Fruit fly (Drosophila melanogaster) whole organism, wandering third instar larva: ENCODE measurements around the gene CG9682.

Experiments used
- Abd-B ChIP-seq: fragments of >200 bp; optimal IDR thresholded peaks from 2 replicates; lab custom pipeline; 2017; ENCODE audit warnings: missing biosample characterization, missing genetic modification characterization
- CG32264 ChIP-seq: fragments of 200-800 bp; sonication (Bioruptor generic); optimal IDR thresholded peaks from 2 replicates; lab custom pipeline; 2016; ENCODE audit warnings: missing biosample characterization, missing genetic modification characterization
- CG9705 ChIP-seq: fragments of 200-800 bp; sonication (Bioruptor generic); optimal IDR thresholded peaks from 2 replicates; lab custom pipeline; 2018; ENCODE audit warnings: missing biosample characterization, mild to moderate bottlenecking, missing genetic modification characterization
- CrebA ChIP-seq: fragments of 200-800 bp; sonication (Bioruptor generic); optimal IDR thresholded peaks from 2 replicates; lab custom pipeline; 2016; ENCODE audit warnings: missing biosample characterization, mild to moderate bottlenecking, missing genetic modification characterization, borderline replicate concordance
- Dfd ChIP-seq: fragments of >200 bp; optimal IDR thresholded peaks from 2 replicates; lab custom pipeline; 2017; ENCODE audit warnings: missing biosample characterization, missing genetic modification characterization
- Dif ChIP-seq: fragments of 200-275, 200-300 bp; sonication (Bioruptor generic); optimal IDR thresholded peaks from 2 replicates; lab custom pipeline; 2018; ENCODE audit warnings: missing biosample characterization, missing genetic modification characterization; ENCODE audit not compliant: partially characterized antibody
- GATAd ChIP-seq: sonication (Bioruptor generic); optimal IDR thresholded peaks from 2 replicates; lab custom pipeline; 2016; ENCODE audit warnings: missing biosample characterization, missing genetic modification characterization
- HLH106 ChIP-seq: fragments of 200-800 bp; optimal IDR thresholded peaks from 3 replicates; lab custom pipeline; 2019; ENCODE audit warnings: missing biosample characterization, mild to moderate bottlenecking, missing genetic modification characterization, moderate library complexity
- Hnf4 ChIP-seq: fragments of 200-800 bp; sonication (Bioruptor generic); optimal IDR thresholded peaks from 2 replicates; lab custom pipeline; 2016; ENCODE audit warnings: missing biosample characterization, mild to moderate bottlenecking, missing genetic modification characterization
- Hr78 ChIP-seq: fragments of >200 bp; optimal IDR thresholded peaks from 2 replicates; lab custom pipeline; 2017; ENCODE audit warnings: missing biosample characterization, missing genetic modification characterization
- Hr83 ChIP-seq: fragments of 200-300 bp; sonication (Bioruptor generic); optimal IDR thresholded peaks from 2 replicates; lab custom pipeline; 2016; ENCODE audit warnings: missing biosample characterization, mild to moderate bottlenecking, missing genetic modification characterization, moderate library complexity; ENCODE audit not compliant: poor library complexity, severe bottlenecking
- Jra ChIP-seq: sonication (Bioruptor generic); optimal IDR thresholded peaks from 2 replicates; lab custom pipeline; 2016; ENCODE audit warnings: missing biosample characterization, missing genetic modification characterization
- Mio ChIP-seq: sonication (Bioruptor generic); optimal IDR thresholded peaks from 2 replicates; lab custom pipeline; 2016; ENCODE audit warnings: missing biosample characterization, missing genetic modification characterization
- Myc ChIP-seq: fragments of >200 bp; optimal IDR thresholded peaks from 2 replicates; lab custom pipeline; 2017
- N ChIP-seq: fragments of >200 bp; optimal IDR thresholded peaks from 2 replicates; lab custom pipeline; 2018; ENCODE audit warnings: missing biosample characterization, missing external identifiers, missing genetic modification characterization
- OdsH ChIP-seq: fragments of 200-800 bp; sonication (Bioruptor generic); optimal IDR thresholded peaks from 2 replicates; lab custom pipeline; 2016; ENCODE audit warnings: missing biosample characterization, mild to moderate bottlenecking, missing genetic modification characterization
- Rel ChIP-seq, 2 experiments: fragments of 200-800 bp; sonication (Bioruptor generic) in 1 of 2; optimal IDR thresholded peaks; 2 replicates in 1 of 2; 3 replicates in 1 of 2; lab custom pipeline; 2016 to 2019; ENCODE audit warnings: mild to moderate bottlenecking in 2 of 2, missing biosample characterization in 2 of 2, missing genetic modification characterization in 2 of 2, moderate library complexity in 1 of 2
- Sp1 ChIP-seq: fragments of 200-800 bp; sonication (Bioruptor generic); optimal IDR thresholded peaks from 3 replicates; lab custom pipeline; 2019; ENCODE audit warnings: missing biosample characterization, mild to moderate bottlenecking, missing genetic modification characterization, moderate library complexity
- Vsx2 ChIP-seq: fragments of 200-300, 225-300 bp; sonication (Bioruptor generic); optimal IDR thresholded peaks from 2 replicates; lab custom pipeline; 2018; ENCODE audit warnings: missing biosample characterization, missing genetic modification characterization; ENCODE audit not compliant: partially characterized antibody
- br ChIP-seq: fragments of 200-800 bp; sonication (Bioruptor generic); optimal IDR thresholded peaks from 2 replicates; lab custom pipeline; 2016; ENCODE audit warnings: missing biosample characterization, missing genetic modification characterization
- brk ChIP-seq: fragments of 200-800 bp; sonication (Bioruptor generic); optimal IDR thresholded peaks from 2 replicates; lab custom pipeline; 2016; ENCODE audit warnings: missing biosample characterization, mild to moderate bottlenecking, missing genetic modification characterization
- dl ChIP-seq, 2 experiments: fragments of 175-275, 200-275 bp in 1 of 2; fragments of 200-275 bp in 1 of 2; sonication (Bioruptor generic); optimal IDR thresholded peaks; lab custom pipeline; 2018; ENCODE audit warnings: mild to moderate bottlenecking in 2 of 2, missing biosample characterization in 2 of 2, missing genetic modification characterization in 2 of 2, moderate library complexity in 2 of 2; ENCODE audit not compliant: partially characterized antibody in 2 of 2, insufficient read depth in 1 of 2
- dmrt93B ChIP-seq: fragments of 200-800 bp; sonication (Bioruptor generic); optimal IDR thresholded peaks from 2 replicates; lab custom pipeline; 2018; ENCODE audit warnings: missing biosample characterization, mild to moderate bottlenecking, missing genetic modification characterization
- dsf ChIP-seq: sonication (Bioruptor generic); optimal IDR thresholded peaks from 2 replicates; lab custom pipeline; 2016; ENCODE audit warnings: missing biosample characterization, missing genetic modification characterization, borderline replicate concordance
- ey ChIP-seq: fragments of 200-800 bp; sonication (Bioruptor generic); optimal IDR thresholded peaks from 2 replicates; lab custom pipeline; 2016; ENCODE audit warnings: missing biosample characterization, missing genetic modification characterization
- foxo ChIP-seq, 2 experiments: fragments of 200-800 bp; sonication (Bioruptor generic); optimal IDR thresholded peaks; 2 replicates in 1 of 2; 3 replicates in 1 of 2; lab custom pipeline; 2016 to 2017; ENCODE audit warnings: missing biosample characterization in 2 of 2, missing genetic modification characterization in 2 of 2
- fru ChIP-seq: fragments of 200-800 bp; sonication (Bioruptor generic); optimal IDR thresholded peaks from 3 replicates; lab custom pipeline; 2016; ENCODE audit warnings: missing biosample characterization, mild to moderate bottlenecking, missing genetic modification characterization
- h ChIP-seq: fragments of 200-800 bp; sonication (Bioruptor generic); optimal IDR thresholded peaks from 3 replicates; lab custom pipeline; 2016; ENCODE audit warnings: missing biosample characterization, mild to moderate bottlenecking, missing genetic modification characterization
- jim ChIP-seq: fragments of 175-275, 200-325 bp; sonication (Bioruptor generic); optimal IDR thresholded peaks from 2 replicates; lab custom pipeline; 2016; ENCODE audit warnings: missing biosample characterization, mild to moderate bottlenecking, missing genetic modification characterization
- lola ChIP-seq: fragments of >200 bp; optimal IDR thresholded peaks from 2 replicates; lab custom pipeline; 2017; ENCODE audit warnings: missing biosample characterization, missing genetic modification characterization
- pan ChIP-seq: fragments of >200 bp; optimal IDR thresholded peaks from 2 replicates; lab custom pipeline; 2017
- psq ChIP-seq: fragments of 200-800 bp; sonication (Bioruptor generic); optimal IDR thresholded peaks from 3 replicates; lab custom pipeline; 2017; ENCODE audit warnings: missing biosample characterization, mild to moderate bottlenecking, missing genetic modification characterization, moderate library complexity
- rgr ChIP-seq: fragments of 200-800 bp; sonication (Bioruptor generic); optimal IDR thresholded peaks from 3 replicates; lab custom pipeline; 2016; ENCODE audit warnings: missing biosample characterization, mild to moderate bottlenecking, missing genetic modification characterization
- sage ChIP-seq: fragments of 200-800 bp; sonication (Bioruptor generic); optimal IDR thresholded peaks from 2 replicates; lab custom pipeline; 2016; ENCODE audit warnings: missing biosample characterization, mild to moderate bottlenecking, missing genetic modification characterization
- sv ChIP-seq: fragments of 200-800 bp; sonication (Bioruptor generic); optimal IDR thresholded peaks from 3 replicates; lab custom pipeline; 2016; ENCODE audit warnings: missing biosample characterization, missing genetic modification characterization
- tai ChIP-seq: sonication (Bioruptor generic); optimal IDR thresholded peaks from 2 replicates; lab custom pipeline; 2016; ENCODE audit warnings: missing biosample characterization, missing genetic modification characterization
- usp ChIP-seq: fragments of >200 bp; optimal IDR thresholded peaks from 2 replicates; lab custom pipeline; 2017; ENCODE audit warnings: missing biosample characterization, missing genetic modification characterization
- woc ChIP-seq: sonication (Bioruptor generic); optimal IDR thresholded peaks from 2 replicates; lab custom pipeline; 2016; ENCODE audit warnings: missing biosample characterization, mild to moderate bottlenecking, missing genetic modification characterization

The CG9682 gene

dm6 chr3R:30284989-30285670 lies 34.4 kb downstream of the CG9682 start:
- TF ChIP-seq CG9705 = no peak
- TF ChIP-seq Rel (GFP tag; optimal IDR thresholded peaks at IDR 0.05; lab: Kevin White, UChicago) = peak; percentile 20
- peak; percentile 18 for TF ChIP-seq Rel (tag; optimal IDR thresholded peaks at IDR 0.05; lab: Kevin White, UChicago)
- peak; percentile 85 for TF ChIP-seq fru (GFP tag; lab: Kevin White, UChicago)
- no peak for TF ChIP-seq N (GFP tag; lab: Kevin White, UChicago)
- peak; percentile 51 for TF ChIP-seq Dif (GFP tag; lab: Kevin White, UChicago)
- TF ChIP-seq jim = peak; percentile 69
- TF ChIP-seq tai (GFP tag; lab: Kevin White, UChicago) = peak; percentile 91
- no peak for TF ChIP-seq Myc (lab: Kevin White, UChicago)
- peak; percentile 35 for TF ChIP-seq woc
- TF ChIP-seq dmrt93B (GFP tag; lab: Kevin White, UChicago) = peak; percentile 66
- peak; percentile 49 for TF ChIP-seq dsf (GFP tag; lab: Kevin White, UChicago)
- peak; percentile 7 for TF ChIP-seq CG32264 (GFP tag; lab: Kevin White, UChicago)
- TF ChIP-seq brk (GFP tag; lab: Kevin White, UChicago) = peak; percentile 47
- peak; percentile 84 for TF ChIP-seq OdsH (GFP tag; lab: Kevin White, UChicago)
- peak; percentile 88 for TF ChIP-seq rgr (GFP tag; lab: Kevin White, UChicago)
- no peak for TF ChIP-seq Abd-B (GFP tag; lab: Kevin White, UChicago)
- peak; percentile 80 for TF ChIP-seq Hnf4 (GFP tag; lab: Kevin White, UChicago)
- peak; percentile 52 for TF ChIP-seq GATAd (GFP tag; lab: Kevin White, UChicago)
- TF ChIP-seq Vsx2 (GFP tag; lab: Kevin White, UChicago) = peak; percentile 80
- TF ChIP-seq ey (GFP tag; lab: Kevin White, UChicago) = peak; percentile 85
- TF ChIP-seq usp (GFP tag; lab: Kevin White, UChicago) = no peak
- TF ChIP-seq h = peak; percentile 89
- TF ChIP-seq Dfd (GFP tag; lab: Kevin White, UChicago) = no peak
- no peak for TF ChIP-seq lola (GFP tag; lab: Kevin White, UChicago)
- no peak for TF ChIP-seq Hr78 (GFP tag; lab: Kevin White, UChicago)
- peak; percentile 58 for TF ChIP-seq sage
- no peak for TF ChIP-seq Hr83 (GFP tag; lab: Kevin White, UChicago)
- peak; percentile 78 for TF ChIP-seq Sp1 (GFP tag; lab: Kevin White, UChicago)
- TF ChIP-seq sv (GFP tag; lab: Kevin White, UChicago) = no peak
- TF ChIP-seq dl (GFP tag; optimal IDR thresholded peaks at IDR 0.05; lab: Kevin White, UChicago; ENCODE audit: insufficient read depth in 1 of 2, partially characterized antibody in 2 of 2) = peak in 1 of 2 experiments; percentile 42
- TF ChIP-seq foxo (GFP tag; optimal IDR thresholded peaks at IDR 0.05; lab: Kevin White, UChicago) = peak in 1 of 2 experiments; percentile 85
- peak; percentile 77 for TF ChIP-seq CrebA (GFP tag; lab: Kevin White, UChicago)
- TF ChIP-seq psq = peak; percentile 98
- peak; percentile 11 for TF ChIP-seq Mio (GFP tag; lab: Kevin White, UChicago)
- TF ChIP-seq pan (lab: Kevin White, UChicago) = no peak
- peak; percentile 77 for TF ChIP-seq HLH106 (tag; lab: Kevin White, UChicago)
- peak; percentile 54 for TF ChIP-seq Jra
- TF ChIP-seq br = peak; percentile 80

- TF ChIP-seq woc (peak; percentile 15), ey (GFP tag; lab: Kevin White, UChicago) (peak; percentile 2), lola (GFP tag; lab: Kevin White, UChicago) (no peak), Sp1 (GFP tag; lab: Kevin White, UChicago) (no peak)
These were observed 35.6 kb downstream of the CG9682 start for dm6 chr3R:30286347-30286746.
